Worm (Caenorhabditis elegans) whole organism, midembryonic: Measurements from ENCODE around the gene C25A8.5.

Experiments
- T22C8.4 ChIP-seq: fragments of 200-800 bp; sonication (Bioruptor generic); IDR thresholded peaks from 2 replicates; pipeline ENCODE4 v1.3.6; 2022; ENCODE audit warnings: missing genetic modification characterization, missing compliant biosample characterization
- cog-1 ChIP-seq: sonication (generic microtip); optimal IDR thresholded peaks from 2 replicates; lab custom pipeline; 2016; ENCODE audit warnings: missing genetic modification characterization, missing compliant biosample characterization
- flt-1 ChIP-seq: fragments of 200-800 bp; sonication (Bioruptor generic); IDR thresholded peaks from 2 replicates; pipeline ENCODE4 v1.3.6; 2022; ENCODE audit warnings: missing genetic modification characterization, missing compliant biosample characterization
- klf-2 ChIP-seq: fragments of 200-800 bp; sonication (Bioruptor generic); conservative IDR thresholded peaks from 2 replicates; pipeline ENCODE4 v1.3.6; 2022; ENCODE audit warnings: missing genetic modification reagents, missing genetic modification characterization, missing compliant biosample characterization
- med-1 ChIP-seq: sonication (generic microtip); optimal IDR thresholded peaks from 2 replicates; lab custom pipeline; 2017; ENCODE audit warnings: missing genetic modification characterization, mild to moderate bottlenecking, missing compliant biosample characterization, antibody characterized with exemption, missing genetic modification reagents; ENCODE audit not compliant: insufficient read depth
- ref-1 ChIP-seq: fragments of 200-800 bp; sonication (Bioruptor generic); conservative IDR thresholded peaks from 2 replicates; pipeline ENCODE4 v1.3.6; 2022; ENCODE audit warnings: missing genetic modification reagents, missing genetic modification characterization, missing compliant biosample characterization
- tab-1 ChIP-seq: fragments of 200-800 bp; sonication (Bioruptor generic); IDR thresholded peaks from 2 replicates; pipeline ENCODE4 v1.3.6; 2022; ENCODE audit warnings: missing genetic modification characterization, missing compliant biosample characterization
- ztf-23 ChIP-seq: fragments of 200-800 bp; sonication (Bioruptor generic); IDR thresholded peaks from 2 replicates; pipeline ENCODE4 v1.3.6; 2022; ENCODE audit warnings: missing genetic modification reagents, missing genetic modification characterization, missing compliant biosample characterization
- ztf-29 ChIP-seq: fragments of 200-800 bp; sonication (Bioruptor generic); IDR thresholded peaks from 2 replicates; pipeline ENCODE4 v1.3.6; 2022; ENCODE audit warnings: missing genetic modification reagents, missing genetic modification characterization, missing compliant biosample characterization

Gene C25A8.5

ce11 chrIV:7039476-7040261 is 40.4 kb downstream of the C25A8.5 start, which contains the start of the genes cogc-2 and klp-18:
TSS of gene cogc-2 (minus strand) at chrIV:7039580.
TSS of gene klp-18 (plus strand) at chrIV:7040211.
- TF ChIP-seq cog-1 (tag; lab: Kevin White, UChicago) (peak; percentile 61), ref-1 (GFP tag; lab: Robert Waterston, UW) (no peak), klf-2 (no peak), ztf-29 (GFP tag; lab: Robert Waterston, UW) (peak; percentile 71), tab-1 (GFP tag; lab: Robert Waterston, UW) (peak; percentile 80), ztf-23 (GFP tag; lab: Robert Waterston, UW) (peak; percentile 73; the same call in 1 of the 2 replicates), med-1 (GFP tag; lab: Kevin White, UChicago) (peak; percentile 67), flt-1 (GFP tag; lab: Robert Waterston, UW) (peak; percentile 73; the same call in 1 of the 2 replicates), T22C8.4 (GFP tag; lab: Robert Waterston, UW) (no peak)

ce11 chrIV:7043430-7043829 is 44.1 kb downstream of the C25A8.5 start:
- no peak for TF ChIP-seq ztf-29 (GFP tag; lab: Robert Waterston, UW)
- TF ChIP-seq ref-1 (GFP tag; lab: Robert Waterston, UW): no peak
- TF ChIP-seq tab-1 (GFP tag; lab: Robert Waterston, UW): no peak
- TF ChIP-seq med-1 (GFP tag; lab: Kevin White, UChicago): no peak

- no peak for TF ChIP-seq flt-1 (GFP tag; lab: Robert Waterston, UW)
- TF ChIP-seq cog-1 (tag; lab: Kevin White, UChicago): no peak
- no peak for TF ChIP-seq ref-1 (GFP tag; lab: Robert Waterston, UW)
- no peak for TF ChIP-seq klf-2
- TF ChIP-seq ztf-23 (GFP tag; lab: Robert Waterston, UW): no peak
These were observed 45.3 kb downstream of the C25A8.5 start, which contains the start of gene tin-9.1 for ce11 chrIV:7044552-7045139. TSS of gene tin-9.1 (minus strand) at chrIV:7044602.

ce11 chrIV:7045362-7045936 is 46.1 kb downstream of the C25A8.5 start:
- TF ChIP-seq flt-1 (GFP tag; lab: Robert Waterston, UW): no peak
- no peak for TF ChIP-seq med-1 (GFP tag; lab: Kevin White, UChicago)
- TF ChIP-seq cog-1 (tag; lab: Kevin White, UChicago): no peak
- no peak for TF ChIP-seq ztf-23 (GFP tag; lab: Robert Waterston, UW)
- no peak for TF ChIP-seq tab-1 (GFP tag; lab: Robert Waterston, UW)
- TF ChIP-seq klf-2: no peak
- no peak for TF ChIP-seq ztf-29 (GFP tag; lab: Robert Waterston, UW)
- no peak for TF ChIP-seq ref-1 (GFP tag; lab: Robert Waterston, UW)
- TF ChIP-seq T22C8.4 (GFP tag; lab: Robert Waterston, UW): no peak

- TF ChIP-seq ztf-23 (GFP tag; lab: Robert Waterston, UW) (no peak), flt-1 (GFP tag; lab: Robert Waterston, UW) (no peak), T22C8.4 (GFP tag; lab: Robert Waterston, UW) (no peak), klf-2 (no peak), cog-1 (tag; lab: Kevin White, UChicago) (no peak), med-1 (GFP tag; lab: Kevin White, UChicago) (no peak), ztf-29 (GFP tag; lab: Robert Waterston, UW) (no peak), tab-1 (GFP tag; lab: Robert Waterston, UW) (no peak), ref-1 (GFP tag; lab: Robert Waterston, UW) (no peak)
These were observed 47.5 kb downstream of the C25A8.5 start for ce11 chrIV:7046641-7047361.

ce11 chrIV:7047762-7048178 is 48.5 kb downstream of the C25A8.5 start:
- TF ChIP-seq ztf-29 (GFP tag; lab: Robert Waterston, UW) (no peak), ref-1 (GFP tag; lab: Robert Waterston, UW) (no peak), flt-1 (GFP tag; lab: Robert Waterston, UW) (no peak), tab-1 (GFP tag; lab: Robert Waterston, UW) (no peak), cog-1 (tag; lab: Kevin White, UChicago) (no peak), ztf-23 (GFP tag; lab: Robert Waterston, UW) (no peak), med-1 (GFP tag; lab: Kevin White, UChicago) (no peak)

ce11 chrIV:7048637-7049245 is 49.4 kb downstream of the C25A8.5 start:
- TF ChIP-seq med-1 (GFP tag; lab: Kevin White, UChicago) (no peak), tab-1 (GFP tag; lab: Robert Waterston, UW) (no peak)

ce11 chrIV:7049672-7050206 is 50.4 kb downstream of the C25A8.5 start, which contains the start of gene nhr-105:
TSS of gene nhr-105 (plus strand) at chrIV:7050156.
- TF ChIP-seq flt-1 (GFP tag; lab: Robert Waterston, UW) (no peak), ref-1 (GFP tag; lab: Robert Waterston, UW) (no peak)
